Fruit fly (Drosophila melanogaster) whole organism, pupa: ENCODE data around the gene CG34426.

Experiments
- CG10348 ChIP-seq: fragments of 200-800 bp; sonication (Bioruptor generic); IDR thresholded peaks from 2 replicates; pipeline ENCODE4 v1.3.6; 2022; ENCODE audit warnings: missing biosample characterization, missing genetic modification characterization
- CG13204 ChIP-seq: fragments of 200-800 bp; sonication (Bioruptor generic); optimal IDR thresholded peaks from 2 replicates; lab custom pipeline; 2018; ENCODE audit warnings: missing biosample characterization, mild to moderate bottlenecking, missing genetic modification characterization, moderate library complexity
- CG17806 ChIP-seq: fragments of 200-800 bp; sonication (Bioruptor generic); optimal IDR thresholded peaks from 2 replicates; lab custom pipeline; 2018; ENCODE audit warnings: missing biosample characterization, mild to moderate bottlenecking, missing genetic modification characterization, moderate library complexity
- CG32121 ChIP-seq: fragments of 200-800 bp; sonication (Bioruptor generic); IDR thresholded peaks from 2 replicates; pipeline ENCODE4 v1.3.6; 2022; ENCODE audit warnings: missing biosample characterization, missing genetic modification characterization
- CG34367 ChIP-seq: fragments of 200-800 bp; sonication (Bioruptor generic); optimal IDR thresholded peaks from 2 replicates; lab custom pipeline; 2018; ENCODE audit warnings: missing biosample characterization, mild to moderate bottlenecking, missing genetic modification characterization
- CG9948 ChIP-seq: fragments of 200-800 bp; sonication (Bioruptor generic); optimal IDR thresholded peaks from 2 replicates; lab custom pipeline; 2018; ENCODE audit warnings: missing biosample characterization, mild to moderate bottlenecking, missing genetic modification characterization, moderate library complexity
- EcR ChIP-seq: fragments of 200-800 bp; sonication (Bioruptor generic); optimal IDR thresholded peaks from 3 replicates; lab custom pipeline; 2019; ENCODE audit warnings: missing biosample characterization, missing genetic modification characterization, mild to moderate bottlenecking, moderate library complexity, missing genetic modification reagents
- Ets98B ChIP-seq: fragments of 200-800 bp; sonication (Bioruptor generic); IDR thresholded peaks from 2 replicates; pipeline ENCODE4 v1.3.6; 2022; ENCODE audit warnings: missing biosample characterization, missing genetic modification characterization
- gl ChIP-seq: fragments of 200-800 bp; sonication (Bioruptor generic); optimal IDR thresholded peaks from 2 replicates; lab custom pipeline; 2018; ENCODE audit warnings: missing biosample characterization, mild to moderate bottlenecking, missing genetic modification characterization
- rn ChIP-seq: fragments of 200-800 bp; sonication (Bioruptor generic); IDR thresholded peaks from 2 replicates; pipeline ENCODE4 v1.3.6; 2022; ENCODE audit warnings: missing biosample characterization, missing genetic modification characterization

- TF ChIP-seq gl (tag; lab: Kevin White, UChicago) (no peak), CG17806 (tag; lab: Kevin White, UChicago) (no peak), EcR (no peak), Ets98B (GFP tag; lab: Robert Waterston, UW) (no peak), CG32121 (GFP tag; lab: Robert Waterston, UW) (no peak), CG9948 (no peak), CG13204 (GFP tag; lab: Kevin White, UChicago) (no peak), CG10348 (GFP tag; lab: Robert Waterston, UW) (no peak), rn (GFP tag; lab: Robert Waterston, UW) (no peak), CG34367 (tag; lab: Kevin White, UChicago) (no peak)
These were observed 28.6 kb upstream of the CG34426 start for dm6 chr3L:8773713-8774112.
